Fruit fly (Drosophila melanogaster) whole organism, wandering third instar larva: Measurements from ENCODE around the gene ppk11.

Experiments
- Mio ChIP-seq: sonication (Bioruptor generic); optimal IDR thresholded peaks from 2 replicates; lab custom pipeline; 2016; ENCODE audit warnings: missing biosample characterization, missing genetic modification characterization
- Myc ChIP-seq: fragments of >200 bp; optimal IDR thresholded peaks from 2 replicates; lab custom pipeline; 2017
- fru ChIP-seq: fragments of 200-800 bp; sonication (Bioruptor generic); optimal IDR thresholded peaks from 3 replicates; lab custom pipeline; 2016; ENCODE audit warnings: missing biosample characterization, mild to moderate bottlenecking, missing genetic modification characterization
- lola ChIP-seq: fragments of >200 bp; optimal IDR thresholded peaks from 2 replicates; lab custom pipeline; 2017; ENCODE audit warnings: missing biosample characterization, missing genetic modification characterization
- pan ChIP-seq: fragments of >200 bp; optimal IDR thresholded peaks from 2 replicates; lab custom pipeline; 2017

DNA sequence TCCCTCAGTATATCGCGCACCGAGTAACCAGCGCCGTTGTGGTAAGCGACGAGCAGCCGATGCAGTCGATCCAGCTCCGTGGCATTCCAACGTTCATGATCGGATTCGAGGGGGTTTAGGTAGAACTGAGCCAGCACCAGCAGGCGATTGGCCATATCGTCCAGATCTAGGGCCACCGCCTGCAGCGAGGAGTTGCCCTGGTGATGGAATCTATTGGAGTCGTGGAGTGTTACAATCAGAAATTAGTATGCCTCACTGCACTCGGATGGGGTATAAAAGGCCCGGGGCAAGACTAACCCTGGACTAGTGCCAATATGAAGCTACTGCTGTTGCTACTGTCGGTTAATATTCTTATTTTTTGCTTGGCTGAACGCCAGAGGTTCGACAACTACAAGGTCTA lies 8.1 kb downstream of the ppk11 start, which contains the start of gene CG4017:
- TF ChIP-seq fru (GFP tag; lab: Kevin White, UChicago) (no peak), Mio (no peak), Myc (lab: Kevin White, UChicago) (no peak), lola (GFP tag; lab: Kevin White, UChicago) (no peak), pan (lab: Kevin White, UChicago) (no peak)
